Fruit fly (Drosophila melanogaster): ENCODE measurements around the gene CG12237.

DNA sequence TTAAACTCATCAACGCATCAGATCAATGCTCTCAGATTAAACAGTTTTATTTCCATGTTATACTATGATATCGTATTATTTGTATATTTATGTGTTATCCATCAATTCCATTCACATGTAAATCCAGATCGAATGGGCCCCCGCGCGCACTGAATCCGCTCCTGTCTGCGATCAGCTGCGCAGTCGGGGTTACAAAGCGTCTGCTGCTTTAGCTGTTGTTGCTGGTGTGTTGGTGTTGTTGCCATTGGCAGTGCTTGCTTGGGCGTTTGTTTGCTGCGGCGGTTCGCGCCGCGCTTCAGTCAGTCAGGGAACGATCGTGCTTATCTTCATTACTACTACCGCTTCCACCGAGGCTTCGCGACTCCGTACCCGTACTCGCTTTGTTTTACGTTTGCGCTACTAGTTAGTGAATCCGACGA is 24.3 kb upstream of the CG12237 start, which contains the start of gene Zw:
- TF ChIP-seq lola (GFP tag; optimal IDR thresholded peaks at IDR 0.05): no peak
- peak; percentile 75 for TF ChIP-seq h (GFP tag; optimal IDR thresholded peaks at IDR 0.05)
- no peak for TF ChIP-seq pan (optimal IDR thresholded peaks at IDR 0.05)

All from whole organism, wandering third instar larva.